Worm (Caenorhabditis elegans) whole organism, L1 larva: ENCODE data around the gene T26H10.2.

Experiments
- C16A3.4 ChIP-seq: fragments of 150-350 bp; optimal IDR thresholded peaks from 2 replicates; lab custom pipeline; 2014; ENCODE audit warnings: missing biosample characterization, missing genetic modification characterization
- ama-1 ChIP-seq: fragments of 150-350 bp; optimal IDR thresholded peaks from 2 replicates; lab custom pipeline; 2014
- ceh-88 ChIP-seq: fragments of 200-800 bp; sonication (Bioruptor generic); IDR thresholded peaks from 2 replicates; pipeline ENCODE4 v1.3.6; 2022; ENCODE audit warnings: missing genetic modification characterization, missing compliant biosample characterization
- dsc-1 ChIP-seq: sonication (generic microtip); optimal IDR thresholded peaks from 2 replicates; lab custom pipeline; 2016; ENCODE audit warnings: mild to moderate bottlenecking, missing genetic modification characterization, missing compliant biosample characterization
- fkh-10 ChIP-seq: sonication (generic microtip); optimal IDR thresholded peaks from 2 replicates; lab custom pipeline; 2017; ENCODE audit warnings: missing biosample characterization, missing genetic modification reagents, missing genetic modification characterization
- lin-39 ChIP-seq: fragments of 150-350 bp; optimal IDR thresholded peaks from 2 replicates; lab custom pipeline; 2014; ENCODE audit warnings: missing biosample characterization, missing genetic modification reagents, missing genetic modification characterization
- nhr-19 ChIP-seq: fragments of 200-800 bp; sonication (Bioruptor generic); conservative IDR thresholded peaks from 2 replicates; pipeline ENCODE4 v1.3.6; 2022; ENCODE audit warnings: missing genetic modification characterization, missing compliant biosample characterization
- nhr-28 ChIP-seq: fragments of 150-350 bp; optimal IDR thresholded peaks from 2 replicates; lab custom pipeline; 2014; ENCODE audit warnings: missing biosample characterization, missing genetic modification characterization
- nhr-76 ChIP-seq: sonication (generic microtip); optimal IDR thresholded peaks from 2 replicates; lab custom pipeline; 2017; ENCODE audit warnings: missing biosample characterization, missing genetic modification characterization
- nhr-77 ChIP-seq: fragments of 150-350 bp; optimal IDR thresholded peaks from 2 replicates; lab custom pipeline; 2014; ENCODE audit warnings: missing biosample characterization, missing genetic modification characterization
- nhr-84 ChIP-seq: sonication (generic microtip); optimal IDR thresholded peaks from 2 replicates; lab custom pipeline; 2017; ENCODE audit warnings: missing biosample characterization, missing genetic modification characterization
- pax-3 ChIP-seq: fragments of 200-800 bp; sonication (Bioruptor generic); optimal IDR thresholded peaks from 2 replicates; lab custom pipeline; 2018; ENCODE audit warnings: mild to moderate bottlenecking, missing genetic modification characterization, moderate library complexity, missing compliant biosample characterization
- snpc-4 ChIP-seq: fragments of 150-350 bp; optimal IDR thresholded peaks from 2 replicates; lab custom pipeline; 2014; ENCODE audit warnings: missing biosample characterization, missing genetic modification characterization
- tbx-2 ChIP-seq: sonication (generic microtip); optimal IDR thresholded peaks from 2 replicates; lab custom pipeline; 2016; ENCODE audit warnings: missing genetic modification characterization, missing compliant biosample characterization
- unc-30 ChIP-seq: sonication (generic microtip); optimal IDR thresholded peaks from 2 replicates; lab custom pipeline; 2017; ENCODE audit warnings: missing biosample characterization, missing genetic modification characterization
- ztf-11 ChIP-seq, 2 experiments: sonication (generic microtip); optimal IDR thresholded peaks; 2 replicates each; lab custom pipeline; 2016 to 2017; ENCODE audit warnings: missing genetic modification characterization in 2 of 2, missing biosample characterization in 1 of 2, missing compliant biosample characterization in 1 of 2

T26H10.2 gene

DNA sequence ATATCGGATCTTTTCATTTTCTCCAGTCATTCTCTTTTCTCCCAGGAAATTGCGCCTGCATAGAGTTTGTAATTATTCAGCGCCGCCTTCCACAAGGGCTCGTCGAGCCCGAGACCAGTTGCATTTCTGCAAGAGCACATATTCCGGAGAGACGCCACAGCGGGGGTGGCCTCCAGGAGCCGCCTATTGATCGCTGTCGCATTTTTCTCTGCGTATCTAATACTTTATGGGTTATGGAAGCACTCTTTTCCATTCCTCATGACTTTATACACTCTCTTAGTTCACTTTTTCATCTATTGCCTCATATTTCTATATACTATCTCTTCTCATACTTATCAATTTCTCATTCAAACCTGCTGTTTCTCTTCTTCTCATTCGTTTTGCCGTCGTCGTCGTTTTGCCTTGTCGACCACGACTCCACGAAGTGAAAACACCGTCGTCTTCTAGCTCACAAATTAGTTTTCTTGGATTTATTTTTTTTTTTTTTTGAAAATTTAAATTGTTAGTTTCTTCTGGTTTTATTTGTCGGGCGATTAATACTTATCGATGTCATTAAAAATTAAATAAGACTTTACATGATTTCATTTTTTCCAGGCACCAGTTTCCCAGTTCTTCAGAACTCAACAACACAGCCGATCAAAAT, 49.2 kb downstream of the T26H10.2 start, which contains the start of gene cnb-1 (continued):
- TF ChIP-seq pax-3 (tag; lab: Kevin White, UChicago): no peak
- no peak for TF ChIP-seq nhr-77 (tag; lab: Kevin White, UChicago)
- no peak for TF ChIP-seq lin-39 (tag; lab: Kevin White, UChicago)
- peak in 1 of 2 experiments; percentile 7 for TF ChIP-seq ztf-11 (tag; optimal IDR thresholded peaks at IDR 0.05; lab: Kevin White, UChicago)
- peak; percentile 79 for TF ChIP-seq tbx-2
- no peak for TF ChIP-seq nhr-28 (tag; lab: Kevin White, UChicago)
- TF ChIP-seq ceh-88 (GFP tag; lab: Robert Waterston, UW): no peak
- TF ChIP-seq fkh-10: peak; percentile 45
- no peak for TF ChIP-seq unc-30 (tag; lab: Kevin White, UChicago)
- TF ChIP-seq snpc-4 (tag; lab: Kevin White, UChicago): peak; percentile 55
- TF ChIP-seq nhr-84 (tag; lab: Kevin White, UChicago): no peak
- no peak for TF ChIP-seq nhr-76
- no peak for TF ChIP-seq C16A3.4 (tag; lab: Kevin White, UChicago)

DNA sequence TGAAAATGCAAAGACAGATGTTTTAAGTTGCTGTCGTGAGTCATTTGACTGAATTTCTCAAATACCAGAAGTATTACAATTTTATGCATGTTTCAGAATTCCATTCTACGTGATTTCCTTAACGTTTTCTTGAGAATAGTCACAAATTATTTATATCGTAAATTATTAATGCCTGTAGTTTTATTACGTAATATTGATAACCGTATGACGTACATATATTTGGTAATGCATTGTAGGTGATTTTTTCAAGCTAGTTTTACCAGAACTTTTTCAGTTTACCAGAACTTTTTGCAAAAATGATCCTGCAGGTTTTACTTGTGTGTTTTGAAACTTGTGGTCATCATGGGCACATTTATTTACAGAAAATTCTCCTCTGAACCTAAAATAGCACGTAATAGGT, 50.5 kb downstream of the T26H10.2 start:
- no peak for TF ChIP-seq ama-1
- peak; percentile 12 for TF ChIP-seq dsc-1 (tag; lab: Kevin White, UChicago)
- TF ChIP-seq nhr-19 (GFP tag; lab: Robert Waterston, UW): no peak
